Fruit fly (Drosophila melanogaster) whole organism, embryonic: ENCODE measurements around the gene CG43184.
A peak's percentile ranks its signal among the peaks of the same experiment; 100 is the strongest.

Source experiments
- Bgb ChIP-seq: fragments of 200-800 bp; sonication (Bioruptor generic); IDR thresholded peaks from 2 replicates; pipeline ENCODE4 v1.3.6; 2022; ENCODE audit warnings: missing biosample characterization, missing genetic modification characterization; ENCODE audit not compliant: partially characterized antibody
- CG11456 ChIP-seq: fragments of 200-800 bp; sonication (Bioruptor generic); IDR thresholded peaks from 3 replicates; pipeline ENCODE4 v1.3.6; 2022; ENCODE audit warnings: missing biosample characterization, missing genetic modification characterization
- CG13296 ChIP-seq: fragments of 200-800 bp; sonication (Bioruptor generic); optimal IDR thresholded peaks from 3 replicates; lab custom pipeline; 2018; ENCODE audit warnings: missing biosample characterization, mild to moderate bottlenecking, missing genetic modification characterization
- CG1603 ChIP-seq: fragments of 200-800 bp; sonication (Bioruptor generic); optimal IDR thresholded peaks from 2 replicates; lab custom pipeline; 2019; ENCODE audit warnings: missing biosample characterization, mild to moderate bottlenecking, missing genetic modification characterization, moderate library complexity
- CG17829 ChIP-seq: fragments of 200-800 bp; optimal IDR thresholded peaks from 2 replicates; lab custom pipeline; 2019; ENCODE audit warnings: missing biosample characterization, mild to moderate bottlenecking, missing genetic modification characterization, moderate library complexity
- CG18764 ChIP-seq: fragments of 200-800 bp; sonication (Bioruptor generic); optimal IDR thresholded peaks from 3 replicates; lab custom pipeline; 2016; ENCODE audit warnings: missing biosample characterization, missing genetic modification characterization
- CG30020 ChIP-seq: fragments of 200-800 bp; optimal IDR thresholded peaks from 2 replicates; lab custom pipeline; 2019; ENCODE audit warnings: missing biosample characterization, mild to moderate bottlenecking, missing genetic modification characterization, moderate library complexity
- CG30403 ChIP-seq: fragments of 200-800 bp; sonication (Bioruptor generic); optimal IDR thresholded peaks from 3 replicates; lab custom pipeline; 2016; ENCODE audit warnings: missing biosample characterization, missing genetic modification characterization
- CG31224 ChIP-seq: fragments of 200-800 bp; sonication (Bioruptor generic); IDR thresholded peaks from 2 replicates; pipeline ENCODE4 v1.3.6; 2022; ENCODE audit warnings: missing biosample characterization, missing genetic modification characterization
- CG42726 ChIP-seq: fragments of 200-800 bp; sonication (Bioruptor generic); IDR thresholded peaks from 2 replicates; pipeline ENCODE4 v1.3.6; 2022; ENCODE audit warnings: missing biosample characterization, missing genetic modification characterization; ENCODE audit not compliant: partially characterized antibody
- CG4328 ChIP-seq: fragments of 200-800 bp; sonication (Bioruptor generic); optimal IDR thresholded peaks from 3 replicates; lab custom pipeline; 2017; ENCODE audit warnings: missing biosample characterization, missing genetic modification reagents, missing genetic modification characterization
- CG4360 ChIP-seq: fragments of 200-800 bp; sonication (Bioruptor generic); IDR thresholded peaks from 2 replicates; pipeline ENCODE4 v1.3.6; 2022; ENCODE audit warnings: missing biosample characterization, missing genetic modification characterization
- CG4404 ChIP-seq: fragments of 200-800 bp; sonication (Bioruptor generic); IDR thresholded peaks from 2 replicates; pipeline ENCODE4 v1.3.6; 2022; ENCODE audit warnings: missing biosample characterization, missing genetic modification characterization
- CG4820 ChIP-seq: fragments of 200-800 bp; sonication (Bioruptor generic); optimal IDR thresholded peaks from 3 replicates; lab custom pipeline; 2016; ENCODE audit warnings: missing biosample characterization, missing genetic modification characterization
- CG6654 ChIP-seq: fragments of 200-800 bp; sonication (Bioruptor generic); optimal IDR thresholded peaks from 2 replicates; lab custom pipeline; 2017; ENCODE audit warnings: missing biosample characterization, mild to moderate bottlenecking, missing genetic modification characterization
- CG7987 ChIP-seq: fragments of 200-800 bp; sonication (Bioruptor generic); optimal IDR thresholded peaks from 2 replicates; lab custom pipeline; 2018; ENCODE audit warnings: missing biosample characterization, mild to moderate bottlenecking, missing genetic modification characterization, moderate library complexity
- CG8359 ChIP-seq: fragments of 200-800 bp; sonication (Bioruptor generic); optimal IDR thresholded peaks from 2 replicates; lab custom pipeline; 2017; ENCODE audit warnings: missing biosample characterization, mild to moderate bottlenecking, missing genetic modification characterization, borderline replicate concordance
- CG9727 ChIP-seq: fragments of 200-800 bp; sonication (Bioruptor generic); optimal IDR thresholded peaks from 3 replicates; lab custom pipeline; 2017; ENCODE audit warnings: missing biosample characterization, mild to moderate bottlenecking, missing genetic modification characterization
- CTCF ChIP-seq: fragments of 200-800 bp; sonication (Bioruptor generic); optimal IDR thresholded peaks from 2 replicates; lab custom pipeline; 2017; ENCODE audit warnings: missing biosample characterization, mild to moderate bottlenecking, missing genetic modification characterization, moderate library complexity
- Doc3 ChIP-seq: fragments of 200-800 bp; sonication (Bioruptor generic); IDR thresholded peaks from 3 replicates; pipeline ENCODE4 v1.3.6; 2022; ENCODE audit warnings: missing biosample characterization, missing genetic modification characterization; ENCODE audit not compliant: partially characterized antibody
- Gsc ChIP-seq: fragments of 200-800 bp; sonication (Bioruptor generic); IDR thresholded peaks from 2 replicates; pipeline ENCODE4 v1.3.6; 2022; ENCODE audit warnings: missing biosample characterization, missing genetic modification characterization
- Hr39 ChIP-seq: fragments of >200 bp; optimal IDR thresholded peaks from 2 replicates; lab custom pipeline; 2017
- Hr78 ChIP-seq, 2 experiments: fragments of 200-800 bp in 1 of 2; fragments of >200 bp in 1 of 2; sonication (Bioruptor generic) in 1 of 2; optimal IDR thresholded peaks; 2 replicates each; lab custom pipeline; 2017 to 2019; ENCODE audit warnings: missing biosample characterization in 2 of 2, missing genetic modification characterization in 2 of 2, mild to moderate bottlenecking in 1 of 2, moderate library complexity in 1 of 2
- Kr ChIP-seq: fragments of 200-800 bp; sonication (Bioruptor generic); optimal IDR thresholded peaks from 2 replicates; lab custom pipeline; 2017; ENCODE audit warnings: missing biosample characterization, mild to moderate bottlenecking, missing genetic modification characterization
- MBD-R2 ChIP-seq: fragments of 200-800 bp; sonication (Bioruptor generic); IDR thresholded peaks from 2 replicates; pipeline ENCODE4 v1.3.6; 2022; ENCODE audit warnings: missing biosample characterization, missing genetic modification characterization
- Mrtf ChIP-seq: fragments of 200-800 bp; sonication (Bioruptor generic); IDR thresholded peaks from 3 replicates; pipeline ENCODE4 v1.3.6; 2022; ENCODE audit warnings: missing biosample characterization, missing genetic modification characterization
- NFAT ChIP-seq: fragments of 200-800 bp; sonication (Bioruptor generic); IDR thresholded peaks from 2 replicates; pipeline ENCODE4 v1.3.6; 2022; ENCODE audit warnings: missing biosample characterization, missing genetic modification characterization
- Pdp1 ChIP-seq, 2 experiments: fragments of 200-800 bp; sonication (Bioruptor generic); optimal IDR thresholded peaks; 3 replicates each; lab custom pipeline; 2016; ENCODE audit warnings: missing biosample characterization in 2 of 2, missing genetic modification characterization in 2 of 2, mild to moderate bottlenecking in 1 of 2, moderate library complexity in 1 of 2
- Scr ChIP-seq: fragments of 200-800 bp; sonication (Bioruptor generic); IDR thresholded peaks from 2 replicates; pipeline ENCODE4 v1.3.6; 2022; ENCODE audit warnings: missing biosample characterization, missing genetic modification characterization; ENCODE audit not compliant: partially characterized antibody
- Ssrp ChIP-seq: fragments of 200-800 bp; sonication (Bioruptor generic); optimal IDR thresholded peaks from 2 replicates; lab custom pipeline; 2018; ENCODE audit warnings: missing biosample characterization, mild to moderate bottlenecking, missing genetic modification characterization, moderate library complexity
- ci ChIP-seq: fragments of 200-800 bp; sonication (Bioruptor generic); IDR thresholded peaks from 3 replicates; pipeline ENCODE4 v1.3.6; 2022; ENCODE audit warnings: missing biosample characterization, missing genetic modification characterization
- cwo ChIP-seq: fragments of 200-800 bp; sonication (Bioruptor generic); optimal IDR thresholded peaks from 3 replicates; lab custom pipeline; 2017; ENCODE audit warnings: missing biosample characterization, missing genetic modification characterization, mild to moderate bottlenecking, moderate library complexity, missing genetic modification reagents
- dmrt11E ChIP-seq: fragments of 200-800 bp; sonication (Bioruptor generic); optimal IDR thresholded peaks from 3 replicates; lab custom pipeline; 2018; ENCODE audit warnings: missing biosample characterization, mild to moderate bottlenecking, missing genetic modification characterization, moderate library complexity
- fru ChIP-seq: fragments of >200 bp; optimal IDR thresholded peaks from 2 replicates; lab custom pipeline; 2017
- gce ChIP-seq: fragments of 200-800 bp; sonication (Bioruptor generic); IDR thresholded peaks from 3 replicates; pipeline ENCODE4 v1.3.6; 2022; ENCODE audit warnings: missing biosample characterization, missing genetic modification characterization
- grn ChIP-seq: fragments of 200-800 bp; sonication (Bioruptor generic); optimal IDR thresholded peaks from 3 replicates; lab custom pipeline; 2017; ENCODE audit warnings: missing biosample characterization, missing genetic modification characterization
- gro ChIP-seq: fragments of 200-800 bp; sonication (Bioruptor generic); optimal IDR thresholded peaks from 2 replicates; lab custom pipeline; 2016; ENCODE audit warnings: missing biosample characterization, missing genetic modification characterization
- gsb-n ChIP-seq: fragments of 200-800 bp; sonication (Bioruptor generic); optimal IDR thresholded peaks from 3 replicates; lab custom pipeline; 2018; ENCODE audit warnings: missing biosample characterization, mild to moderate bottlenecking, missing genetic modification characterization
- jumu ChIP-seq: fragments of 200-800 bp; sonication (Bioruptor generic); optimal IDR thresholded peaks from 3 replicates; lab custom pipeline; 2016; ENCODE audit warnings: missing biosample characterization, missing genetic modification characterization
- ken ChIP-seq: fragments of 200-800 bp; sonication (Bioruptor generic); IDR thresholded peaks from 3 replicates; pipeline ENCODE4 v1.3.6; 2022; ENCODE audit warnings: missing biosample characterization, missing genetic modification characterization
- lov ChIP-seq, 2 experiments: fragments of 200-800 bp in 1 of 2; fragments of >200 bp in 1 of 2; sonication (Bioruptor generic) in 1 of 2; IDR thresholded peaks in 1 of 2; optimal IDR thresholded peaks in 1 of 2; 2 replicates in 1 of 2; 3 replicates in 1 of 2; pipeline versions ENCODE4 v1.3.6 to Lab custom; 2017 to 2022; ENCODE audit warnings: missing biosample characterization in 1 of 2, missing genetic modification characterization in 1 of 2
- pho ChIP-seq: fragments of 200-800 bp; sonication (Bioruptor generic); optimal IDR thresholded peaks from 2 replicates; lab custom pipeline; 2016; ENCODE audit warnings: missing biosample characterization, missing genetic modification characterization
- pzg ChIP-seq: fragments of 200-800 bp; sonication (Bioruptor generic); optimal IDR thresholded peaks from 3 replicates; lab custom pipeline; 2018; ENCODE audit warnings: missing biosample characterization, mild to moderate bottlenecking, missing genetic modification characterization, moderate library complexity
- row ChIP-seq: fragments of 200-800 bp; sonication (Bioruptor generic); IDR thresholded peaks from 3 replicates; pipeline ENCODE4 v1.3.6; 2022; ENCODE audit warnings: missing biosample characterization, missing genetic modification characterization
- slbo ChIP-seq: fragments of 200-800 bp; sonication (Bioruptor generic); IDR thresholded peaks from 2 replicates; pipeline ENCODE4 v1.3.6; 2022; ENCODE audit warnings: missing biosample characterization, missing genetic modification characterization
- sob ChIP-seq: fragments of 200-800 bp; sonication (Bioruptor generic); IDR thresholded peaks from 2 replicates; pipeline ENCODE4 v1.3.6; 2022; ENCODE audit warnings: missing biosample characterization, missing genetic modification characterization
- tgo ChIP-seq: fragments of 200-800 bp; sonication (Bioruptor generic); IDR thresholded peaks from 3 replicates; pipeline ENCODE4 v1.3.6; 2022; ENCODE audit warnings: missing biosample characterization, missing genetic modification characterization
- toy ChIP-seq: fragments of 200-800 bp; sonication (Bioruptor generic); IDR thresholded peaks from 2 replicates; pipeline ENCODE4 v1.3.6; 2022; ENCODE audit warnings: missing biosample characterization, missing genetic modification characterization
- twi ChIP-seq: fragments of 200-800 bp; optimal IDR thresholded peaks from 2 replicates; lab custom pipeline; 2019; ENCODE audit warnings: missing biosample characterization, mild to moderate bottlenecking, missing genetic modification characterization, moderate library complexity
- unpg ChIP-seq: fragments of 200-800 bp; sonication (Bioruptor generic); optimal IDR thresholded peaks from 3 replicates; lab custom pipeline; 2018; ENCODE audit warnings: missing biosample characterization, mild to moderate bottlenecking, missing genetic modification characterization, moderate library complexity
- wdn ChIP-seq: fragments of 200-800 bp; sonication (Bioruptor generic); IDR thresholded peaks from 2 replicates; pipeline ENCODE4 v1.3.6; 2022; ENCODE audit warnings: missing biosample characterization, missing genetic modification characterization
- wor ChIP-seq: fragments of 200-800 bp; sonication (Bioruptor generic); IDR thresholded peaks from 2 replicates; pipeline ENCODE4 v1.3.6; 2022; ENCODE audit warnings: missing biosample characterization, missing genetic modification characterization

The CG43184 gene

dm6 chr3L:13863365-13863775, 25.8 kb downstream of the CG43184 start (continued):
- TF ChIP-seq Doc3 (GFP tag; lab: Robert Waterston, UW) (no peak), CG4328 (GFP tag; lab: Kevin White, UChicago) (no peak), CG8359 (GFP tag; lab: Kevin White, UChicago) (no peak), CG42726 (no peak), CG17829 (tag; lab: Kevin White, UChicago) (no peak), Hr78 (GFP tag; optimal IDR thresholded peaks at IDR 0.05; lab: Kevin White, UChicago) (peak in 1 of 2 experiments; percentile 44), CG30020 (tag; lab: Kevin White, UChicago) (no peak), CG6654 (GFP tag; lab: Kevin White, UChicago) (no peak), lov (optimal IDR thresholded peaks at IDR 0.05; lab: Kevin White, UChicago) (no peak), lov (GFP tag; IDR thresholded peaks at IDR 0.05; lab: Robert Waterston, UW) (no peak), ci (GFP tag; lab: Robert Waterston, UW) (peak; percentile 59; the same call in 2 of the 3 replicates), Hr39 (no peak), tgo (GFP tag; lab: Robert Waterston, UW) (no peak), toy (no peak), fru (lab: Kevin White, UChicago) (no peak), wdn (GFP tag; lab: Robert Waterston, UW) (0 out of 2 replicates have a peak, but pooled peaks have one; percentile 21), CG7987 (peak; percentile 93), Kr (GFP tag; lab: Kevin White, UChicago) (peak; percentile 15), CG18764 (GFP tag; lab: Kevin White, UChicago) (no peak), Bgb (GFP tag; lab: Robert Waterston, UW) (peak; percentile 39; the same call in 1 of the 2 replicates), CG30403 (GFP tag; lab: Kevin White, UChicago) (no peak), Ssrp (no peak), row (GFP tag; lab: Robert Waterston, UW) (no peak; the same call in 2 of the 3 replicates), grn (GFP tag; lab: Kevin White, UChicago) (peak; percentile 78), CG13296 (GFP tag; lab: Kevin White, UChicago) (no peak), CG11456 (GFP tag; lab: Robert Waterston, UW) (no peak), dmrt11E (tag; lab: Kevin White, UChicago) (peak; percentile 11), CG1603 (tag; lab: Kevin White, UChicago) (no peak), CG4404 (no peak), CG4820 (GFP tag; lab: Kevin White, UChicago) (no peak), CTCF (no peak), sob (GFP tag; lab: Robert Waterston, UW) (no peak), gce (GFP tag; lab: Robert Waterston, UW) (no peak), NFAT (peak; percentile 71), Pdp1 (GFP tag; optimal IDR thresholded peaks at IDR 0.05; lab: Kevin White, UChicago) (peak in 1 of 2 experiments; percentile 97), MBD-R2 (no peak), twi (tag; lab: Kevin White, UChicago) (peak; percentile 99), Mrtf (GFP tag; lab: Robert Waterston, UW) (no peak), wor (GFP tag; lab: Robert Waterston, UW) (no peak), CG4360 (GFP tag; lab: Robert Waterston, UW) (no peak), cwo (peak; percentile 100), Scr (GFP tag; lab: Robert Waterston, UW) (0 out of 2 replicates have a peak, but pooled peaks have one; percentile 13), gro (GFP tag; lab: Kevin White, UChicago) (no peak), pho (GFP tag; lab: Kevin White, UChicago) (no peak), jumu (no peak), gsb-n (tag; lab: Kevin White, UChicago) (no peak), ken (GFP tag; lab: Robert Waterston, UW) (no peak), slbo (GFP tag; lab: Robert Waterston, UW) (no peak), CG31224 (GFP tag; lab: Robert Waterston, UW) (no peak), CG9727 (GFP tag; lab: Kevin White, UChicago) (no peak), Gsc (no peak), pzg (GFP tag; lab: Kevin White, UChicago) (no peak), unpg (GFP tag; lab: Kevin White, UChicago) (no peak)
